Worm (Caenorhabditis elegans) whole organism, young adult: ENCODE measurements around the gene srh-16.

Experiments used
- B0261.1 ChIP-seq: sonication (generic microtip); optimal IDR thresholded peaks from 2 replicates; lab custom pipeline; 2016; ENCODE audit warnings: mild to moderate bottlenecking, missing genetic modification characterization, moderate library complexity, missing compliant biosample characterization
- C06A6.2 ChIP-seq: fragments of 200-800 bp; sonication (Bioruptor generic); conservative IDR thresholded peaks from 2 replicates; pipeline ENCODE4 v1.3.6; 2022; ENCODE audit warnings: missing genetic modification characterization, missing compliant biosample characterization
- F10E7.11 ChIP-seq: sonication (generic microtip); optimal IDR thresholded peaks from 2 replicates; lab custom pipeline; 2017; ENCODE audit warnings: mild to moderate bottlenecking, missing genetic modification characterization, moderate library complexity, missing compliant biosample characterization
- F39B2.1 ChIP-seq: fragments of 200-800 bp; sonication (Bioruptor generic); IDR thresholded peaks from 2 replicates; pipeline ENCODE4 v1.3.6; 2022; ENCODE audit warnings: missing genetic modification reagents, missing genetic modification characterization, missing compliant biosample characterization
- K11D2.4 ChIP-seq: fragments of 200-800 bp; sonication (Bioruptor generic); IDR thresholded peaks from 2 replicates; pipeline ENCODE4 v1.3.6; 2022; ENCODE audit warnings: missing genetic modification reagents, missing genetic modification characterization, missing compliant biosample characterization
- T26A5.8 ChIP-seq: sonication (generic microtip); optimal IDR thresholded peaks from 2 replicates; lab custom pipeline; 2016; ENCODE audit warnings: missing genetic modification characterization, missing compliant biosample characterization
- Y95B8A.8 ChIP-seq: fragments of 200-800 bp; sonication (Bioruptor generic); IDR thresholded peaks from 2 replicates; pipeline ENCODE4 v1.3.6; 2022; ENCODE audit warnings: missing genetic modification reagents, missing genetic modification characterization, missing compliant biosample characterization
- ama-1 ChIP-seq, 3 experiments: fragments of 150-350 bp in 1 of 3; sonication (generic microtip) in 2 of 3; optimal IDR thresholded peaks; 2 replicates each; lab custom pipeline; 2014 to 2018; ENCODE audit warnings: missing biosample characterization in 2 of 3, missing genetic modification characterization in 2 of 3, missing genetic modification reagents in 2 of 3
- atf-7 ChIP-seq: sonication (generic microtip); optimal IDR thresholded peaks from 2 replicates; lab custom pipeline; 2017; ENCODE audit warnings: mild to moderate bottlenecking, missing genetic modification characterization, missing compliant biosample characterization
- attf-3 ChIP-seq: fragments of 200-800 bp; sonication (Bioruptor generic); conservative IDR thresholded peaks from 2 replicates; pipeline ENCODE4 v1.3.6; 2022; ENCODE audit warnings: missing genetic modification reagents, missing genetic modification characterization, missing compliant biosample characterization
- attf-5 ChIP-seq: fragments of 200-800 bp; sonication (Bioruptor generic); optimal IDR thresholded peaks from 2 replicates; lab custom pipeline; 2018; ENCODE audit warnings: mild to moderate bottlenecking, missing genetic modification characterization, missing compliant biosample characterization
- attf-6 ChIP-seq: fragments of 200-800 bp; sonication (Bioruptor generic); IDR thresholded peaks from 2 replicates; pipeline ENCODE4 v1.3.6; 2022; ENCODE audit warnings: missing genetic modification reagents, missing genetic modification characterization, missing compliant biosample characterization
- bed-2 ChIP-seq: fragments of 200-800 bp; sonication (Bioruptor generic); IDR thresholded peaks from 2 replicates; pipeline ENCODE4 v1.3.6; 2022; ENCODE audit warnings: missing genetic modification reagents, missing genetic modification characterization, missing compliant biosample characterization
- ceh-100 ChIP-seq: fragments of 200-800 bp; sonication (Bioruptor generic); IDR thresholded peaks from 2 replicates; pipeline ENCODE4 v1.3.6; 2022; ENCODE audit warnings: missing genetic modification reagents, missing genetic modification characterization, missing compliant biosample characterization
- ceh-27 ChIP-seq: fragments of 200-800 bp; sonication (Bioruptor generic); optimal IDR thresholded peaks from 2 replicates; lab custom pipeline; 2018; ENCODE audit warnings: mild to moderate bottlenecking, missing genetic modification characterization, moderate library complexity, missing compliant biosample characterization
- ceh-91 ChIP-seq: fragments of 200-800 bp; sonication (Bioruptor generic); IDR thresholded peaks from 2 replicates; pipeline ENCODE4 v1.3.6; 2022; ENCODE audit warnings: missing genetic modification reagents, missing genetic modification characterization, missing compliant biosample characterization
- die-1 ChIP-seq: sonication (generic microtip); optimal IDR thresholded peaks from 2 replicates; lab custom pipeline; 2016; ENCODE audit warnings: missing genotype, mild to moderate bottlenecking, missing genetic modification characterization, missing compliant biosample characterization
- dox-1 ChIP-seq: fragments of 200-800 bp; sonication (Bioruptor generic); IDR thresholded peaks from 2 replicates; pipeline ENCODE4 v1.3.6; 2022; ENCODE audit warnings: missing genetic modification reagents, missing genetic modification characterization, missing compliant biosample characterization
- dpff-1 ChIP-seq: sonication (generic microtip); optimal IDR thresholded peaks from 2 replicates; lab custom pipeline; 2017; ENCODE audit warnings: mild to moderate bottlenecking, missing genetic modification characterization, missing compliant biosample characterization
- ekl-4 ChIP-seq: fragments of 200-800 bp; sonication (Bioruptor generic); IDR thresholded peaks from 2 replicates; pipeline ENCODE4 v1.3.6; 2022; ENCODE audit warnings: missing genetic modification reagents, missing genetic modification characterization, missing compliant biosample characterization
- fkh-3 ChIP-seq: sonication (generic microtip); optimal IDR thresholded peaks from 2 replicates; lab custom pipeline; 2016; ENCODE audit warnings: mild to moderate bottlenecking, missing genetic modification characterization, missing compliant biosample characterization
- let-607 ChIP-seq, 2 experiments: fragments of 200-800 bp in 1 of 2; sonication (Bioruptor generic) in 1 of 2; sonication (generic microtip) in 1 of 2; optimal IDR thresholded peaks; 2 replicates each; lab custom pipeline; 2016 to 2018; ENCODE audit warnings: mild to moderate bottlenecking in 2 of 2, missing compliant biosample characterization in 2 of 2, missing genetic modification characterization in 2 of 2, moderate library complexity in 2 of 2, missing genotype in 1 of 2
- lin-40 ChIP-seq: sonication (generic microtip); optimal IDR thresholded peaks from 2 replicates; lab custom pipeline; 2016; ENCODE audit warnings: missing genetic modification characterization, mild to moderate bottlenecking, missing compliant biosample characterization, missing genotype, missing genetic modification reagents
- lir-1 ChIP-seq: fragments of 200-800 bp; sonication (Bioruptor generic); conservative IDR thresholded peaks from 2 replicates; pipeline ENCODE4 v1.3.6; 2022; ENCODE audit warnings: missing genetic modification reagents, missing genetic modification characterization, missing compliant biosample characterization
- madf-6 ChIP-seq: fragments of 200-800 bp; sonication (Bioruptor generic); IDR thresholded peaks from 2 replicates; pipeline ENCODE4 v1.3.6; 2022; ENCODE audit warnings: missing genetic modification reagents, missing genetic modification characterization, missing compliant biosample characterization
- mxl-1 ChIP-seq: sonication (generic microtip); optimal IDR thresholded peaks from 2 replicates; lab custom pipeline; 2016; ENCODE audit warnings: missing genetic modification characterization, missing compliant biosample characterization
- nfyb-1 ChIP-seq: fragments of 200-800 bp; sonication (Bioruptor generic); IDR thresholded peaks from 2 replicates; pipeline ENCODE4 v1.3.6; 2022; ENCODE audit warnings: missing genetic modification reagents, missing genetic modification characterization, missing compliant biosample characterization
- nhr-27 ChIP-seq: fragments of 200-800 bp; sonication (Bioruptor generic); optimal IDR thresholded peaks from 2 replicates; lab custom pipeline; 2018; ENCODE audit warnings: mild to moderate bottlenecking, missing genetic modification characterization, moderate library complexity, missing compliant biosample characterization
- nhr-80 ChIP-seq: sonication (generic microtip); optimal IDR thresholded peaks from 2 replicates; lab custom pipeline; 2016; ENCODE audit warnings: missing genetic modification characterization, missing compliant biosample characterization
- pbrm-1 ChIP-seq: fragments of 200-800 bp; sonication (Bioruptor generic); IDR thresholded peaks from 2 replicates; pipeline ENCODE4 v1.3.6; 2022; ENCODE audit warnings: missing genetic modification reagents, missing genetic modification characterization, missing compliant biosample characterization
- pha-4 ChIP-seq: fragments of 150-350 bp; sonication (generic microtip); optimal IDR thresholded peaks from 2 replicates; lab custom pipeline; 2014; ENCODE audit warnings: missing biosample characterization, missing genetic modification reagents, missing genetic modification characterization
- rcor-1 ChIP-seq: fragments of 200-800 bp; sonication (Bioruptor generic); IDR thresholded peaks from 2 replicates; pipeline ENCODE4 v1.3.6; 2022; ENCODE audit warnings: missing genetic modification reagents, missing genetic modification characterization, missing compliant biosample characterization
- repo-1 ChIP-seq: sonication (generic microtip); optimal IDR thresholded peaks from 2 replicates; lab custom pipeline; 2017; ENCODE audit warnings: mild to moderate bottlenecking, missing genetic modification characterization, missing compliant biosample characterization
- snpc-1.1 ChIP-seq: sonication (generic microtip); optimal IDR thresholded peaks from 2 replicates; lab custom pipeline; 2017; ENCODE audit warnings: missing genetic modification characterization, mild to moderate bottlenecking, missing compliant biosample characterization, antibody characterized with exemption, moderate library complexity, missing genotype, missing genetic modification reagents; ENCODE audit not compliant: insufficient read depth
- snpc-1.3 ChIP-seq: sonication (generic microtip); optimal IDR thresholded peaks from 2 replicates; lab custom pipeline; 2017; ENCODE audit warnings: missing genetic modification characterization, mild to moderate bottlenecking, missing compliant biosample characterization, antibody characterized with exemption, moderate library complexity, missing genotype, missing genetic modification reagents; ENCODE audit not compliant: insufficient read depth
- somi-1 ChIP-seq: fragments of 200-800 bp; sonication (Bioruptor generic); optimal IDR thresholded peaks from 2 replicates; lab custom pipeline; 2018; ENCODE audit warnings: mild to moderate bottlenecking, missing genetic modification characterization, missing compliant biosample characterization
- tbx-9 ChIP-seq: sonication (generic microtip); optimal IDR thresholded peaks from 2 replicates; lab custom pipeline; 2016; ENCODE audit warnings: borderline replicate concordance, missing genetic modification characterization, inconsistent platforms, missing compliant biosample characterization
- tlf-1 ChIP-seq: fragments of 200-800 bp; sonication (Bioruptor generic); optimal IDR thresholded peaks from 2 replicates; lab custom pipeline; 2018; ENCODE audit warnings: mild to moderate bottlenecking, missing genetic modification characterization, missing compliant biosample characterization
- unc-130 ChIP-seq: sonication (generic microtip); optimal IDR thresholded peaks from 2 replicates; lab custom pipeline; 2016; ENCODE audit warnings: missing genetic modification reagents, missing genetic modification characterization, missing compliant biosample characterization
- xnd-1 ChIP-seq: sonication (generic microtip); optimal IDR thresholded peaks from 2 replicates; lab custom pipeline; 2016; ENCODE audit warnings: missing genotype, missing genetic modification reagents, missing genetic modification characterization, missing compliant biosample characterization
- zfh-2 ChIP-seq: fragments of 200-800 bp; sonication (Bioruptor generic); conservative IDR thresholded peaks from 2 replicates; pipeline ENCODE4 v1.3.6; 2022; ENCODE audit warnings: missing genetic modification reagents, missing genetic modification characterization, missing compliant biosample characterization
- ztf-18 ChIP-seq: sonication (generic microtip); optimal IDR thresholded peaks from 2 replicates; lab custom pipeline; 2016; ENCODE audit warnings: missing genotype, mild to moderate bottlenecking, missing genetic modification characterization, missing compliant biosample characterization

The srh-16 gene

ce11 chrV:12291587-12291986, at the start of gene srh-16, which contains the start of gene srpa-68 (continued):
- peak; percentile 59 for TF ChIP-seq xnd-1 (tag; lab: Kevin White, UChicago)
- TF ChIP-seq dpff-1 (tag; lab: Kevin White, UChicago): no peak
- peak; percentile 90 for TF ChIP-seq dox-1
- TF ChIP-seq F10E7.11 (tag; lab: Kevin White, UChicago): no peak
- TF ChIP-seq snpc-1.3 (tag; lab: Kevin White, UChicago): peak; percentile 65
- TF ChIP-seq ztf-18: peak; percentile 99
- TF ChIP-seq atf-7 (tag; lab: Kevin White, UChicago): peak; percentile 36
- TF ChIP-seq ceh-91: no peak
- peak; percentile 77 for TF ChIP-seq madf-6 (GFP tag; lab: Robert Waterston, UW)
- no peak for TF ChIP-seq nhr-27 (tag; lab: Kevin White, UChicago)
- no peak for TF ChIP-seq Y95B8A.8 (GFP tag; lab: Robert Waterston, UW)
- TF ChIP-seq nfyb-1: peak; percentile 85
- TF ChIP-seq B0261.1 (tag; lab: Kevin White, UChicago): peak; percentile 11
- TF ChIP-seq attf-5 (GFP tag; lab: Kevin White, UChicago): peak; percentile 73
- TF ChIP-seq tbx-9 (tag; lab: Kevin White, UChicago): no peak
- peak; percentile 84 for TF ChIP-seq ekl-4 (GFP tag; lab: Robert Waterston, UW)
- peak; percentile 23 for TF ChIP-seq unc-130
- 0 out of 2 replicates have a peak, but pooled peaks have one; percentile 41 for TF ChIP-seq lir-1
- TF ChIP-seq nhr-80 (tag; lab: Kevin White, UChicago): peak; percentile 53
- peak; percentile 42; the same call in 1 of the 2 replicates for TF ChIP-seq zfh-2
- peak; percentile 66 for TF ChIP-seq ceh-100
- TF ChIP-seq fkh-3 (tag; lab: Kevin White, UChicago): no peak
- TF ChIP-seq K11D2.4: peak; percentile 74; the same call in 1 of the 2 replicates
- peak; percentile 80 for TF ChIP-seq attf-3 (GFP tag; lab: Robert Waterston, UW)
- TF ChIP-seq attf-6: 0 out of 2 replicates have a peak, but pooled peaks have one; percentile 34
- TF ChIP-seq ceh-27 (GFP tag; lab: Kevin White, UChicago): peak; percentile 50
- no peak for TF ChIP-seq ama-1 (optimal IDR thresholded peaks at IDR 0.05; lab: Kevin White, UChicago)
- no peak for TF ChIP-seq ama-1 (GFP tag; optimal IDR thresholded peaks at IDR 0.05; lab: Kevin White, UChicago)
- TF ChIP-seq rcor-1 (GFP tag; lab: Robert Waterston, UW): peak; percentile 89
- TF ChIP-seq repo-1 (tag; lab: Kevin White, UChicago): peak; percentile 70
- TF ChIP-seq pha-4: no peak
- no peak for TF ChIP-seq T26A5.8 (tag; lab: Kevin White, UChicago)
- TF ChIP-seq somi-1 (GFP tag; lab: Kevin White, UChicago): no peak
- TF ChIP-seq F39B2.1 (GFP tag; lab: Robert Waterston, UW): 0 out of 2 replicates have a peak, but pooled peaks have one; percentile 78
- peak; percentile 82 to 94 for TF ChIP-seq let-607 (tag; optimal IDR thresholded peaks at IDR 0.05; lab: Kevin White, UChicago)
- peak; percentile 88 for TF ChIP-seq lin-40
- no peak for TF ChIP-seq mxl-1 (tag; lab: Kevin White, UChicago)
- TF ChIP-seq tlf-1: peak; percentile 80
- peak; percentile 72 for TF ChIP-seq C06A6.2
- TF ChIP-seq bed-2 (GFP tag; lab: Robert Waterston, UW): no peak
- peak; percentile 23 for TF ChIP-seq die-1 (tag; lab: Kevin White, UChicago)
- TF ChIP-seq snpc-1.1 (tag; lab: Kevin White, UChicago): peak; percentile 52
- peak; percentile 88 for TF ChIP-seq pbrm-1 (GFP tag; lab: Robert Waterston, UW)
- TF ChIP-seq, all 124 proteins: peak for 61
